Worm (Caenorhabditis elegans): Measurements from ENCODE around the gene his-40.

DNA sequence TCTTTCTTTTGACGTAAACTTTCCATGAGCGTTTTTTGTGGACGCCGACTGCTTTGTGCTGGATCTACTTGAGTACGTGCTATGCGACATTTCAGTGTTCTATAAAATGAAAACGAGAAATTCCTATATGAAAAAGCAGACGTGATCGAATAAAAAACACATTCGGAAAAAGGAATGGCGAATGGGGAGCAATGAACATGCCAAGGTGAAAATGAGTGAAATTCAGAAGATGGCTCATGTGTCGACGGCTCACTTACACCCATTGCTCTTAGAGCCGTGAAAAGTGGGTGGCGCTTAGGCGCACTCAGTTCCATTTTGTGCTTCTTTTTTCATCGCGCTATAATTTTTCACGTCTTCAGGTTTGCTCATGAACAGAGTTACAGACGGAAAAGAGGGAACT lies 11.3 kb upstream of the his-40 start, which contains the start of gene K03A1.4:
- TF ChIP-seq him-1 (tag; optimal IDR thresholded peaks at IDR 0.05) (no peak), dao-5 (tag; optimal IDR thresholded peaks at IDR 0.05) (no peak), W03F9.2 (tag; optimal IDR thresholded peaks at IDR 0.05) (no peak)

All from whole organism, L4/young adult.